Worm (Caenorhabditis elegans) whole organism, young adult: ENCODE measurements around the gene dpy-19.

Source experiments
- B0035.1 ChIP-seq: sonication (generic microtip); optimal IDR thresholded peaks from 2 replicates; lab custom pipeline; 2016; ENCODE audit warnings: missing genetic modification characterization, mild to moderate bottlenecking, missing compliant biosample characterization, missing genotype, missing genetic modification reagents
- C06A6.2 ChIP-seq: fragments of 200-800 bp; sonication (Bioruptor generic); conservative IDR thresholded peaks from 2 replicates; pipeline ENCODE4 v1.3.6; 2022; ENCODE audit warnings: missing genetic modification characterization, missing compliant biosample characterization
- D2030.7 ChIP-seq: fragments of 200-800 bp; sonication (Bioruptor generic); IDR thresholded peaks from 2 replicates; pipeline ENCODE4 v1.3.6; 2022; ENCODE audit warnings: missing genetic modification reagents, missing genetic modification characterization, missing compliant biosample characterization
- F23B12.7 ChIP-seq: sonication (generic microtip); optimal IDR thresholded peaks from 2 replicates; lab custom pipeline; 2017; ENCODE audit warnings: missing genetic modification characterization, mild to moderate bottlenecking, missing compliant biosample characterization, antibody characterized with exemption, moderate library complexity; ENCODE audit not compliant: insufficient read depth
- F37B4.10 ChIP-seq: fragments of 200-800 bp; sonication (Bioruptor generic); IDR thresholded peaks from 2 replicates; pipeline ENCODE4 v1.3.6; 2022; ENCODE audit warnings: missing genetic modification characterization, missing compliant biosample characterization
- F49E8.2 ChIP-seq: sonication (generic microtip); optimal IDR thresholded peaks from 3 replicates; lab custom pipeline; 2017; ENCODE audit warnings: missing genetic modification characterization, mild to moderate bottlenecking, missing compliant biosample characterization, antibody characterized with exemption, moderate library complexity; ENCODE audit not compliant: insufficient read depth
- K12H6.12 ChIP-seq: fragments of 200-800 bp; sonication (Bioruptor generic); optimal IDR thresholded peaks from 2 replicates; lab custom pipeline; 2018; ENCODE audit warnings: mild to moderate bottlenecking, missing genetic modification characterization, missing compliant biosample characterization
- T26A5.8 ChIP-seq: sonication (generic microtip); optimal IDR thresholded peaks from 2 replicates; lab custom pipeline; 2016; ENCODE audit warnings: missing genetic modification characterization, missing compliant biosample characterization
- Y95B8A.8 ChIP-seq: fragments of 200-800 bp; sonication (Bioruptor generic); IDR thresholded peaks from 2 replicates; pipeline ENCODE4 v1.3.6; 2022; ENCODE audit warnings: missing genetic modification reagents, missing genetic modification characterization, missing compliant biosample characterization
- akir-1 ChIP-seq: fragments of 200-800 bp; sonication (Bioruptor generic); optimal IDR thresholded peaks from 2 replicates; lab custom pipeline; 2018; ENCODE audit warnings: mild to moderate bottlenecking, missing genetic modification characterization, moderate library complexity, missing compliant biosample characterization
- athp-1 ChIP-seq: sonication (generic microtip); optimal IDR thresholded peaks from 2 replicates; lab custom pipeline; 2017; ENCODE audit warnings: mild to moderate bottlenecking, missing genetic modification characterization, missing compliant biosample characterization
- attf-3 ChIP-seq: fragments of 200-800 bp; sonication (Bioruptor generic); conservative IDR thresholded peaks from 2 replicates; pipeline ENCODE4 v1.3.6; 2022; ENCODE audit warnings: missing genetic modification reagents, missing genetic modification characterization, missing compliant biosample characterization
- attf-5 ChIP-seq: fragments of 200-800 bp; sonication (Bioruptor generic); optimal IDR thresholded peaks from 2 replicates; lab custom pipeline; 2018; ENCODE audit warnings: mild to moderate bottlenecking, missing genetic modification characterization, missing compliant biosample characterization
- cebp-2 ChIP-seq: fragments of 200-800 bp; sonication (Bioruptor generic); IDR thresholded peaks from 2 replicates; pipeline ENCODE4 v1.3.6; 2022; ENCODE audit warnings: missing genetic modification characterization, missing compliant biosample characterization
- ceh-27 ChIP-seq: fragments of 200-800 bp; sonication (Bioruptor generic); optimal IDR thresholded peaks from 2 replicates; lab custom pipeline; 2018; ENCODE audit warnings: mild to moderate bottlenecking, missing genetic modification characterization, moderate library complexity, missing compliant biosample characterization
- ceh-40 ChIP-seq: fragments of 200-800 bp; sonication (Bioruptor generic); IDR thresholded peaks from 2 replicates; pipeline ENCODE4 v1.3.6; 2022; ENCODE audit warnings: missing genetic modification characterization, missing compliant biosample characterization
- die-1 ChIP-seq: sonication (generic microtip); optimal IDR thresholded peaks from 2 replicates; lab custom pipeline; 2016; ENCODE audit warnings: missing genotype, mild to moderate bottlenecking, missing genetic modification characterization, missing compliant biosample characterization
- egl-18 ChIP-seq: fragments of 200-800 bp; sonication (Bioruptor generic); IDR thresholded peaks from 2 replicates; pipeline ENCODE4 v1.3.6; 2022; ENCODE audit warnings: missing genetic modification reagents, missing genetic modification characterization, missing compliant biosample characterization
- fkh-3 ChIP-seq: sonication (generic microtip); optimal IDR thresholded peaks from 2 replicates; lab custom pipeline; 2016; ENCODE audit warnings: mild to moderate bottlenecking, missing genetic modification characterization, missing compliant biosample characterization
- him-1 ChIP-seq: sonication (generic microtip); optimal IDR thresholded peaks from 2 replicates; lab custom pipeline; 2016; ENCODE audit warnings: missing genotype, missing genetic modification reagents, missing genetic modification characterization, missing compliant biosample characterization
- hmg-20 ChIP-seq: fragments of 200-800 bp; sonication (Bioruptor generic); IDR thresholded peaks from 2 replicates; pipeline ENCODE4 v1.3.6; 2022; ENCODE audit warnings: missing genetic modification reagents, missing genetic modification characterization, missing compliant biosample characterization
- let-607 ChIP-seq, 2 experiments: fragments of 200-800 bp in 1 of 2; sonication (Bioruptor generic) in 1 of 2; sonication (generic microtip) in 1 of 2; optimal IDR thresholded peaks; 2 replicates each; lab custom pipeline; 2016 to 2018; ENCODE audit warnings: mild to moderate bottlenecking in 2 of 2, missing compliant biosample characterization in 2 of 2, missing genetic modification characterization in 2 of 2, moderate library complexity in 2 of 2, missing genotype in 1 of 2
- lin-26 ChIP-seq: fragments of 200-800 bp; sonication (Bioruptor generic); IDR thresholded peaks from 2 replicates; pipeline ENCODE4 v1.3.6; 2022; ENCODE audit warnings: missing genetic modification reagents, missing genetic modification characterization, missing compliant biosample characterization
- madf-8 ChIP-seq: fragments of 200-800 bp; sonication (Bioruptor generic); conservative IDR thresholded peaks from 2 replicates; pipeline ENCODE4 v1.3.6; 2022; ENCODE audit warnings: missing genetic modification reagents, missing genetic modification characterization, missing compliant biosample characterization
- mcd-1 ChIP-seq: fragments of 200-800 bp; sonication (Bioruptor generic); IDR thresholded peaks from 2 replicates; pipeline ENCODE4 v1.3.6; 2022; ENCODE audit warnings: missing genetic modification reagents, missing genetic modification characterization, missing compliant biosample characterization
- mes-4 ChIP-seq: sonication (generic microtip); optimal IDR thresholded peaks from 2 replicates; lab custom pipeline; 2016; ENCODE audit warnings: missing genotype, missing genetic modification characterization, missing compliant biosample characterization
- nhr-120 ChIP-seq: fragments of 200-800 bp; sonication (Bioruptor generic); IDR thresholded peaks from 2 replicates; pipeline ENCODE4 v1.3.6; 2022; ENCODE audit warnings: missing genetic modification characterization, missing compliant biosample characterization
- nhr-27 ChIP-seq: fragments of 200-800 bp; sonication (Bioruptor generic); optimal IDR thresholded peaks from 2 replicates; lab custom pipeline; 2018; ENCODE audit warnings: mild to moderate bottlenecking, missing genetic modification characterization, moderate library complexity, missing compliant biosample characterization
- pha-4 ChIP-seq: fragments of 150-350 bp; sonication (generic microtip); optimal IDR thresholded peaks from 2 replicates; lab custom pipeline; 2014; ENCODE audit warnings: missing biosample characterization, missing genetic modification reagents, missing genetic modification characterization
- rcor-1 ChIP-seq: fragments of 200-800 bp; sonication (Bioruptor generic); IDR thresholded peaks from 2 replicates; pipeline ENCODE4 v1.3.6; 2022; ENCODE audit warnings: missing genetic modification reagents, missing genetic modification characterization, missing compliant biosample characterization
- snpc-1.1 ChIP-seq: sonication (generic microtip); optimal IDR thresholded peaks from 2 replicates; lab custom pipeline; 2017; ENCODE audit warnings: missing genetic modification characterization, mild to moderate bottlenecking, missing compliant biosample characterization, antibody characterized with exemption, moderate library complexity, missing genotype, missing genetic modification reagents; ENCODE audit not compliant: insufficient read depth
- sptf-2 ChIP-seq: fragments of 200-800 bp; sonication (Bioruptor generic); optimal IDR thresholded peaks from 2 replicates; lab custom pipeline; 2018; ENCODE audit warnings: mild to moderate bottlenecking, missing genetic modification characterization, missing compliant biosample characterization
- tbp1 ChIP-seq: fragments of 200-800 bp; sonication (Bioruptor generic); optimal IDR thresholded peaks from 2 replicates; lab custom pipeline; 2018; ENCODE audit warnings: mild to moderate bottlenecking, missing genetic modification characterization, missing compliant biosample characterization
- tlf-1 ChIP-seq: fragments of 200-800 bp; sonication (Bioruptor generic); optimal IDR thresholded peaks from 2 replicates; lab custom pipeline; 2018; ENCODE audit warnings: mild to moderate bottlenecking, missing genetic modification characterization, missing compliant biosample characterization
- ztf-25 ChIP-seq: fragments of 200-800 bp; sonication (Bioruptor generic); IDR thresholded peaks from 2 replicates; pipeline ENCODE4 v1.3.6; 2022; ENCODE audit warnings: missing genetic modification reagents, missing genetic modification characterization, missing compliant biosample characterization
- ztf-3 ChIP-seq: fragments of 200-800 bp; sonication (Bioruptor generic); optimal IDR thresholded peaks from 2 replicates; lab custom pipeline; 2018; ENCODE audit warnings: mild to moderate bottlenecking, missing genetic modification characterization, missing compliant biosample characterization

Gene dpy-19

ce11 chrIII:8628405-8628982, 38.8 kb downstream of the dpy-19 start, which contains the start of the genes polk-1 and gpr-1 (continued):
- TF ChIP-seq B0035.1 (no peak), D2030.7 (GFP tag; lab: Robert Waterston, UW) (peak; percentile 76), sptf-2 (GFP tag; lab: Kevin White, UChicago) (no peak), snpc-1.1 (tag; lab: Kevin White, UChicago) (no peak), let-607 (tag; optimal IDR thresholded peaks at IDR 0.05; lab: Kevin White, UChicago) (no peak), Y95B8A.8 (GFP tag; lab: Robert Waterston, UW) (no peak), him-1 (tag; lab: Kevin White, UChicago) (no peak), rcor-1 (GFP tag; lab: Robert Waterston, UW) (peak; percentile 16; the same call in 1 of the 2 replicates), attf-3 (GFP tag; lab: Robert Waterston, UW) (peak; percentile 53; the same call in 1 of the 2 replicates), madf-8 (GFP tag; lab: Robert Waterston, UW) (peak; percentile 87), die-1 (no peak), ztf-25 (GFP tag; lab: Robert Waterston, UW) (no peak), egl-18 (GFP tag; lab: Robert Waterston, UW) (no peak), hmg-20 (GFP tag; lab: Robert Waterston, UW) (no peak), F49E8.2 (tag; lab: Kevin White, UChicago) (no peak), K12H6.12 (tag; lab: Kevin White, UChicago) (no peak), mcd-1 (peak; percentile 57), tlf-1 (GFP tag; lab: Kevin White, UChicago) (no peak), T26A5.8 (tag; lab: Kevin White, UChicago) (no peak), F23B12.7 (tag; lab: Kevin White, UChicago) (no peak), athp-1 (no peak), ztf-3 (GFP tag; lab: Kevin White, UChicago) (no peak), nhr-27 (tag; lab: Kevin White, UChicago) (no peak), nhr-120 (no peak)

DNA sequence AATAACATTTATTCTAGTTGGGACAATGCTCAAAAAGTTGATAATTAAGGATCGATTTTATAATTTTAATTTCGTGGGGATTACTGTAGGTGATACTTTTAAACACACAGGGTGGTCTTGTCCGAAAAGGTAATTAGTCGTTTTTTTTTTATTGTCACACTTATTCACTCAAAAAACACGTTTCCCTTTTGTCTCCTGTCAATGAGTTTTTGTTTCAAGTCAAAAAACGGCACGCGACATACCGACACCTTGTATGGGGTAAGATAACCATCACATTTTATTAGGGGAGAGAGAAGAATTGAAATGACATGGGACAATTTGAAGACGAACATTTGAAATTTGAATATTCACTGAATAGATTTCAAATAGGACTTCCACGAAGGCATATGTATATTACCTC, 42.2 kb downstream of the dpy-19 start:
- TF ChIP-seq ceh-27 (GFP tag; lab: Kevin White, UChicago) = no peak
- TF ChIP-seq F37B4.10 (GFP tag; lab: Robert Waterston, UW) = no peak
- no peak for TF ChIP-seq K12H6.12 (tag; lab: Kevin White, UChicago)
- TF ChIP-seq ceh-40 (GFP tag; lab: Robert Waterston, UW) = no peak
- no peak for TF ChIP-seq D2030.7 (GFP tag; lab: Robert Waterston, UW)
- TF ChIP-seq lin-26 (GFP tag; lab: Robert Waterston, UW) = no peak
- TF ChIP-seq mes-4 = no peak
- TF ChIP-seq C06A6.2 (GFP tag; lab: Robert Waterston, UW) = no peak
- TF ChIP-seq tbp1 (GFP tag; lab: Kevin White, UChicago) = no peak
- no peak for TF ChIP-seq fkh-3
- TF ChIP-seq cebp-2 (GFP tag; lab: Robert Waterston, UW) = no peak
- no peak for TF ChIP-seq sptf-2 (GFP tag; lab: Kevin White, UChicago)
- TF ChIP-seq akir-1 = no peak
- TF ChIP-seq nhr-27 (tag; lab: Kevin White, UChicago) = no peak
- no peak for TF ChIP-seq rcor-1 (GFP tag; lab: Robert Waterston, UW)
- no peak for TF ChIP-seq egl-18 (GFP tag; lab: Robert Waterston, UW)
- no peak for TF ChIP-seq attf-5 (GFP tag; lab: Kevin White, UChicago)

- TF ChIP-seq akir-1 (no peak), pha-4 (no peak)
These were observed 44.8 kb downstream of the dpy-19 start, which contains the start of gene ceh-16 for ce11 chrIII:8622435-8622834. Gene ceh-16, plus strand, starts transcription at chrIII:8622735.
